Fruit fly (Drosophila melanogaster) whole organism, embryonic: Measurements from ENCODE around the gene CG44362.

Experiments
- Ada2b ChIP-seq: fragments of 200-800 bp; sonication (Bioruptor generic); IDR thresholded peaks from 2 replicates; pipeline ENCODE4 v1.3.6; 2022; ENCODE audit warnings: missing biosample characterization, missing genetic modification characterization
- Aef1 ChIP-seq: fragments of 200-800 bp; sonication (Bioruptor generic); IDR thresholded peaks from 3 replicates; pipeline ENCODE4 v1.3.6; 2022; ENCODE audit warnings: missing biosample characterization, missing genetic modification characterization
- Atf6 ChIP-seq: fragments of 200-800 bp; sonication (Bioruptor generic); IDR thresholded peaks from 2 replicates; pipeline ENCODE4 v1.3.6; 2022; ENCODE audit warnings: missing biosample characterization, missing genetic modification characterization
- BEAF-32 ChIP-seq: fragments of 200-800 bp; sonication (Bioruptor generic); optimal IDR thresholded peaks from 3 replicates; lab custom pipeline; 2017; ENCODE audit warnings: missing biosample characterization, missing genetic modification characterization, mild to moderate bottlenecking, moderate library complexity, missing genetic modification reagents
- CG10654 ChIP-seq: fragments of 200-800 bp; sonication (Bioruptor generic); optimal IDR thresholded peaks from 2 replicates; lab custom pipeline; 2016; ENCODE audit warnings: missing biosample characterization, missing genetic modification characterization
- CG10979 ChIP-seq: fragments of 200-800 bp; sonication (Bioruptor generic); optimal IDR thresholded peaks from 2 replicates; lab custom pipeline; 2018; ENCODE audit warnings: missing biosample characterization, mild to moderate bottlenecking, missing genetic modification characterization, moderate library complexity
- CG11695 ChIP-seq: fragments of 200-800 bp; sonication (Bioruptor generic); IDR thresholded peaks from 3 replicates; pipeline ENCODE4 v1.3.6; 2022; ENCODE audit warnings: missing biosample characterization, missing genetic modification characterization
- CG1233 ChIP-seq: fragments of 200-800 bp; sonication (Bioruptor generic); optimal IDR thresholded peaks from 4 replicates; lab custom pipeline; 2018; ENCODE audit warnings: missing biosample characterization, mild to moderate bottlenecking, missing genetic modification characterization
- CG13424 ChIP-seq: fragments of 200-800 bp; sonication (Bioruptor generic); optimal IDR thresholded peaks from 2 replicates; lab custom pipeline; 2019; ENCODE audit warnings: missing biosample characterization, mild to moderate bottlenecking, missing genetic modification characterization, moderate library complexity
- CG14014 ChIP-seq: fragments of 200-800 bp; sonication (Bioruptor generic); IDR thresholded peaks from 2 replicates; pipeline ENCODE4 v1.3.6; 2022; ENCODE audit warnings: missing biosample characterization, missing genetic modification characterization
- CG14860 ChIP-seq: fragments of 200-800 bp; sonication (Bioruptor generic); IDR thresholded peaks from 3 replicates; pipeline ENCODE4 v1.3.6; 2022; ENCODE audit warnings: missing biosample characterization, missing genetic modification characterization; ENCODE audit not compliant: partially characterized antibody
- CG15514 ChIP-seq: fragments of 200-800 bp; sonication (Bioruptor generic); optimal IDR thresholded peaks from 3 replicates; lab custom pipeline; 2017; ENCODE audit warnings: missing biosample characterization, missing genetic modification characterization, mild to moderate bottlenecking, moderate library complexity, missing genetic modification reagents
- CG17802 ChIP-seq: fragments of 200-800 bp; sonication (Bioruptor generic); optimal IDR thresholded peaks from 2 replicates; lab custom pipeline; 2018; ENCODE audit warnings: missing biosample characterization, mild to moderate bottlenecking, missing genetic modification characterization, moderate library complexity
- CG17912 ChIP-seq: fragments of 200-800 bp; sonication (Bioruptor generic); optimal IDR thresholded peaks from 2 replicates; lab custom pipeline; 2018; ENCODE audit warnings: missing biosample characterization, mild to moderate bottlenecking, missing genetic modification characterization
- CG18262 ChIP-seq: fragments of 200-800 bp; optimal IDR thresholded peaks from 3 replicates; lab custom pipeline; 2019; ENCODE audit warnings: missing biosample characterization, mild to moderate bottlenecking, missing genetic modification characterization, moderate library complexity
- CG2199 ChIP-seq: fragments of 200-800 bp; sonication (Bioruptor generic); IDR thresholded peaks from 3 replicates; pipeline ENCODE4 v1.3.6; 2022; ENCODE audit warnings: missing biosample characterization, missing genetic modification characterization
- CG3065 ChIP-seq: fragments of 200-800 bp; sonication (Bioruptor generic); optimal IDR thresholded peaks from 2 replicates; lab custom pipeline; 2016; ENCODE audit warnings: missing biosample characterization, missing genetic modification characterization
- CG33557 ChIP-seq: fragments of 200-800 bp; sonication (Bioruptor generic); optimal IDR thresholded peaks from 2 replicates; lab custom pipeline; 2019; ENCODE audit warnings: missing biosample characterization, mild to moderate bottlenecking, missing genetic modification characterization, moderate library complexity
- CG3407 ChIP-seq: fragments of 200-800 bp; sonication (Bioruptor generic); optimal IDR thresholded peaks from 2 replicates; lab custom pipeline; 2018; ENCODE audit warnings: missing biosample characterization, mild to moderate bottlenecking, missing genetic modification characterization
- CG4328 ChIP-seq: fragments of 200-800 bp; sonication (Bioruptor generic); optimal IDR thresholded peaks from 3 replicates; lab custom pipeline; 2017; ENCODE audit warnings: missing biosample characterization, missing genetic modification reagents, missing genetic modification characterization
- CG4424 ChIP-seq: fragments of 200-800 bp; sonication (Bioruptor generic); optimal IDR thresholded peaks from 3 replicates; lab custom pipeline; 2016; ENCODE audit warnings: missing biosample characterization, missing genetic modification characterization
- CG5953 ChIP-seq: fragments of 200-800 bp; sonication (Bioruptor generic); IDR thresholded peaks from 2 replicates; pipeline ENCODE4 v1.3.6; 2022; ENCODE audit warnings: missing biosample characterization, missing genetic modification characterization
- CG7928 ChIP-seq: fragments of 200-800 bp; sonication (Bioruptor generic); optimal IDR thresholded peaks from 2 replicates; lab custom pipeline; 2017; ENCODE audit warnings: missing biosample characterization, mild to moderate bottlenecking, missing genetic modification characterization
- CG9932 ChIP-seq: fragments of 200-800 bp; sonication (Bioruptor generic); IDR thresholded peaks from 2 replicates; pipeline ENCODE4 v1.3.6; 2022; ENCODE audit warnings: missing biosample characterization, missing genetic modification characterization
- Dfd ChIP-seq, 2 experiments: fragments of >200 bp; optimal IDR thresholded peaks; 2 replicates each; lab custom pipeline; 2017; ENCODE audit warnings: missing biosample characterization in 2 of 2, missing genetic modification characterization in 2 of 2
- Dip2 ChIP-seq: fragments of 200-800 bp; sonication (Bioruptor generic); IDR thresholded peaks from 2 replicates; pipeline ENCODE4 v1.3.6; 2022; ENCODE audit warnings: missing biosample characterization, missing genetic modification characterization
- Elba2 ChIP-seq: fragments of 200-800 bp; sonication (Bioruptor generic); optimal IDR thresholded peaks from 3 replicates; lab custom pipeline; 2016; ENCODE audit warnings: missing biosample characterization, missing genetic modification characterization
- HLH3B ChIP-seq: fragments of 200-800 bp; sonication (Bioruptor generic); IDR thresholded peaks from 2 replicates; pipeline ENCODE4 v1.3.6; 2022; ENCODE audit warnings: missing biosample characterization, missing genetic modification characterization
- Hr78 ChIP-seq, 2 experiments: fragments of 200-800 bp in 1 of 2; fragments of >200 bp in 1 of 2; sonication (Bioruptor generic) in 1 of 2; optimal IDR thresholded peaks; 2 replicates each; lab custom pipeline; 2017 to 2019; ENCODE audit warnings: missing biosample characterization in 2 of 2, missing genetic modification characterization in 2 of 2, mild to moderate bottlenecking in 1 of 2, moderate library complexity in 1 of 2
- Lim3 ChIP-seq: fragments of 200-800 bp; sonication (Bioruptor generic); IDR thresholded peaks from 2 replicates; pipeline ENCODE4 v1.3.6; 2022; ENCODE audit warnings: missing biosample characterization, missing genetic modification characterization
- Mes4 ChIP-seq: fragments of 200-800 bp; sonication (Bioruptor generic); optimal IDR thresholded peaks from 2 replicates; lab custom pipeline; 2016; ENCODE audit warnings: missing biosample characterization, missing genetic modification characterization
- Opbp ChIP-seq: fragments of 200-800 bp; sonication (Bioruptor generic); IDR thresholded peaks from 3 replicates; pipeline ENCODE4 v1.3.6; 2022; ENCODE audit warnings: missing biosample characterization, missing genetic modification characterization; ENCODE audit not compliant: partially characterized antibody
- Rfx ChIP-seq: fragments of 200-800 bp; sonication (Bioruptor generic); IDR thresholded peaks from 2 replicates; pipeline ENCODE4 v1.3.6; 2022; ENCODE audit warnings: missing biosample characterization, missing genetic modification characterization
- Spps ChIP-seq: fragments of 200-800 bp; sonication (Bioruptor generic); optimal IDR thresholded peaks from 2 replicates; lab custom pipeline; 2018; ENCODE audit warnings: missing biosample characterization, mild to moderate bottlenecking, missing genetic modification characterization
- Sry-β ChIP-seq: fragments of 200-800 bp; sonication (Bioruptor generic); optimal IDR thresholded peaks from 2 replicates; lab custom pipeline; 2018; ENCODE audit warnings: missing biosample characterization, mild to moderate bottlenecking, missing genetic modification characterization, moderate library complexity
- btn ChIP-seq: fragments of 200-800 bp; sonication (Bioruptor generic); optimal IDR thresholded peaks from 2 replicates; lab custom pipeline; 2016; ENCODE audit warnings: missing biosample characterization, missing genetic modification characterization
- croc ChIP-seq: fragments of 200-800 bp; sonication (Bioruptor generic); conservative IDR thresholded peaks from 3 replicates; pipeline ENCODE4 v1.3.6; 2022; ENCODE audit warnings: missing biosample characterization, missing genetic modification characterization
- crol ChIP-seq: fragments of 200-800 bp; sonication (Bioruptor generic); IDR thresholded peaks from 2 replicates; pipeline ENCODE4 v1.3.6; 2022; ENCODE audit warnings: missing biosample characterization, missing genetic modification characterization
- ewg ChIP-seq: fragments of 200-800 bp; sonication (Bioruptor generic); optimal IDR thresholded peaks from 3 replicates; lab custom pipeline; 2017; ENCODE audit warnings: mild to moderate bottlenecking, missing biosample characterization, missing genetic modification reagents, missing genetic modification characterization
- gcm2 ChIP-seq: fragments of 200-800 bp; sonication (Bioruptor generic); optimal IDR thresholded peaks from 2 replicates; lab custom pipeline; 2016; ENCODE audit warnings: missing biosample characterization, missing genetic modification characterization
- ind ChIP-seq: fragments of 200-800 bp; sonication (Bioruptor generic); optimal IDR thresholded peaks from 3 replicates; lab custom pipeline; 2016; ENCODE audit warnings: missing biosample characterization, missing genetic modification characterization
- jumu ChIP-seq: fragments of 200-800 bp; sonication (Bioruptor generic); optimal IDR thresholded peaks from 3 replicates; lab custom pipeline; 2016; ENCODE audit warnings: missing biosample characterization, missing genetic modification characterization
- lmd ChIP-seq: fragments of 200-800 bp; sonication (Bioruptor generic); IDR thresholded peaks from 2 replicates; pipeline ENCODE4 v1.3.6; 2022; ENCODE audit warnings: missing biosample characterization, missing genetic modification characterization
- p53 ChIP-seq: fragments of 200-800 bp; sonication (Bioruptor generic); optimal IDR thresholded peaks from 2 replicates; lab custom pipeline; 2016; ENCODE audit warnings: missing biosample characterization, missing genetic modification characterization
- pros ChIP-seq: fragments of 200-800 bp; sonication (Bioruptor generic); optimal IDR thresholded peaks from 3 replicates; lab custom pipeline; 2019; ENCODE audit warnings: missing biosample characterization, mild to moderate bottlenecking, missing genetic modification characterization, moderate library complexity
- row ChIP-seq: fragments of 200-800 bp; sonication (Bioruptor generic); IDR thresholded peaks from 3 replicates; pipeline ENCODE4 v1.3.6; 2022; ENCODE audit warnings: missing biosample characterization, missing genetic modification characterization
- slp2 ChIP-seq: fragments of 200-800 bp; sonication (Bioruptor generic); optimal IDR thresholded peaks from 2 replicates; lab custom pipeline; 2016; ENCODE audit warnings: missing biosample characterization, missing genetic modification characterization
- ssp ChIP-seq: fragments of 200-800 bp; sonication (Bioruptor generic); IDR thresholded peaks from 2 replicates; pipeline ENCODE4 v1.3.6; 2022; ENCODE audit warnings: missing biosample characterization, missing genetic modification characterization
- tll ChIP-seq, 2 experiments: fragments of 200-800 bp in 1 of 2; fragments of >200 bp in 1 of 2; sonication (Bioruptor generic) in 1 of 2; optimal IDR thresholded peaks; 2 replicates each; lab custom pipeline; 2017 to 2019; ENCODE audit warnings: missing biosample characterization in 2 of 2, missing genetic modification characterization in 2 of 2, mild to moderate bottlenecking in 1 of 2, moderate library complexity in 1 of 2
- ttk ChIP-seq: fragments of 200-800 bp; sonication (Bioruptor generic); IDR thresholded peaks from 2 replicates; pipeline ENCODE4 v2.1.2; 2022; ENCODE audit warnings: missing biosample characterization, missing genetic modification characterization

Gene CG44362

dm6 chr3L:11441889-11442782 lies 44.8 kb downstream of the CG44362 start (continued):
- no peak for TF ChIP-seq tll (GFP tag; optimal IDR thresholded peaks at IDR 0.05; lab: Kevin White, UChicago)
- TF ChIP-seq p53: no peak
- TF ChIP-seq CG3065 (GFP tag; lab: Kevin White, UChicago): no peak
- no peak for TF ChIP-seq gcm2
- no peak for TF ChIP-seq CG14014
- no peak for TF ChIP-seq CG17912 (GFP tag; lab: Kevin White, UChicago)
- TF ChIP-seq crol (GFP tag; lab: Robert Waterston, UW): no peak
- TF ChIP-seq HLH3B (GFP tag; lab: Robert Waterston, UW): 0 out of 2 replicates have a peak, but pooled peaks have one; percentile 5
- no peak for TF ChIP-seq CG4328 (GFP tag; lab: Kevin White, UChicago)
- no peak for TF ChIP-seq CG3407 (GFP tag; lab: Kevin White, UChicago)
- no peak for TF ChIP-seq CG33557 (GFP tag; lab: Kevin White, UChicago)
- TF ChIP-seq Dip2 (GFP tag; lab: Robert Waterston, UW): no peak
- no peak for TF ChIP-seq Rfx (GFP tag; lab: Robert Waterston, UW)
- no peak for TF ChIP-seq btn (GFP tag; lab: Kevin White, UChicago)
- TF ChIP-seq ewg (GFP tag; lab: Kevin White, UChicago): no peak
- TF ChIP-seq lmd (GFP tag; lab: Robert Waterston, UW): no peak
- TF ChIP-seq CG2199 (GFP tag; lab: Robert Waterston, UW): 0 out of 3 replicates have a peak, but pooled peaks have one; percentile 20
- no peak for TF ChIP-seq CG11695 (GFP tag; lab: Robert Waterston, UW)
- no peak for TF ChIP-seq ssp
- no peak for TF ChIP-seq CG17802 (tag; lab: Kevin White, UChicago)
- no peak for TF ChIP-seq BEAF-32
- TF ChIP-seq CG10654: no peak
- TF ChIP-seq slp2 (GFP tag; lab: Kevin White, UChicago): no peak
- TF ChIP-seq croc (GFP tag; lab: Robert Waterston, UW): no peak
- no peak for TF ChIP-seq Hr78 (GFP tag; optimal IDR thresholded peaks at IDR 0.05; lab: Kevin White, UChicago)
- TF ChIP-seq ind (GFP tag; lab: Kevin White, UChicago): no peak
- no peak for TF ChIP-seq CG4424 (GFP tag; lab: Kevin White, UChicago)
- no peak for TF ChIP-seq CG18262
- TF ChIP-seq Dfd (GFP tag; optimal IDR thresholded peaks at IDR 0.05; lab: Kevin White, UChicago): no peak
- no peak for TF ChIP-seq Mes4
- TF ChIP-seq CG14860 (GFP tag; lab: Robert Waterston, UW): no peak
- TF ChIP-seq CG10979 (tag; lab: Kevin White, UChicago): no peak
- no peak for TF ChIP-seq Aef1
- no peak for TF ChIP-seq Elba2
- TF ChIP-seq ttk (GFP tag; lab: Robert Waterston, UW): no peak
- no peak for TF ChIP-seq CG5953 (GFP tag; lab: Robert Waterston, UW)
- TF ChIP-seq Opbp (GFP tag; lab: Robert Waterston, UW): no peak
- TF ChIP-seq jumu (GFP tag; lab: Kevin White, UChicago): no peak
- TF ChIP-seq Ada2b (GFP tag; lab: Robert Waterston, UW): no peak
- no peak for TF ChIP-seq CG13424 (tag; lab: Kevin White, UChicago)
- no peak for TF ChIP-seq Lim3 (GFP tag; lab: Robert Waterston, UW)
- no peak for TF ChIP-seq Atf6
- TF ChIP-seq Spps (tag; lab: Kevin White, UChicago): no peak
- no peak for TF ChIP-seq CG1233 (GFP tag; lab: Kevin White, UChicago)
- TF ChIP-seq pros (GFP tag; lab: Kevin White, UChicago): no peak
- peak; percentile 36; the same call in 1 of the 2 replicates for TF ChIP-seq CG9932
- no peak for TF ChIP-seq Sry-β (GFP tag; lab: Kevin White, UChicago)
- no peak for TF ChIP-seq CG7928 (GFP tag; lab: Kevin White, UChicago)
- no peak for TF ChIP-seq row (GFP tag; lab: Robert Waterston, UW)
- no peak for TF ChIP-seq CG15514 (GFP tag; lab: Kevin White, UChicago)
